Worm (Caenorhabditis elegans): ENCODE results near the gene str-114.
A peak's percentile ranks its signal among the peaks of the same experiment; 100 is the strongest.

The str-114 gene

DNA sequence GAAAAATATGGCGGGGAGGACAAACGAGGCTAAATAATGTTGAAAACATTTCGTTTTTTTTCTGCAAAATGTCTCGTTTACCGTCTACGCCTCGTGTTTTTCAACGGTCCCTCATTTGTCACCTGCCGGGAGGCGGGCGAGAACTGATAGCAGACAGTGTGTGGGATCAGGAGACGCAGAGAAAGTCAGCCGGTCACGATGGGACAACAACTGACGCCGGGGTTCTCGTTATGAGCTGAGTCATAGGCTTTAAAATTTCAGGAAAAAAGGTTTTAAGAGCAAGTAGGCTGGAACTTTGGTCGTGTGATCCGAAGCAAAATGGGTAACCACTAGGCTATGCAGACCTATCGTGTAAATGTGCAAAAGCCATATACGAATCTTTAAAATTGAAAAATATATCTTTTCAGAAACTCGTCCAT lies 36.2 kb downstream of the str-114 start, which contains the start of gene W08A12.2 (continued):
- TF ChIP-seq hlh-26 (GFP tag; conservative IDR thresholded peaks at IDR 0.05) (no peak), aptf-3 (GFP tag; IDR thresholded peaks at IDR 0.05) (peak; percentile 78; the same call in 1 of the 2 replicates), cebp-1 (GFP tag; IDR thresholded peaks at IDR 0.05) (no peak), cebp-1 (tag; optimal IDR thresholded peaks at IDR 0.05) (peak; percentile 48), T07F8.4 (tag; optimal IDR thresholded peaks at IDR 0.05) (peak; percentile 34), nhr-90 (tag; optimal IDR thresholded peaks at IDR 0.05) (peak; percentile 75), him-1 (tag; optimal IDR thresholded peaks at IDR 0.05) (peak; percentile 19), T26A5.8 (tag; optimal IDR thresholded peaks at IDR 0.05) (no peak), tbp1 (GFP tag; optimal IDR thresholded peaks at IDR 0.05) (peak; percentile 95), lin-26 (GFP tag; IDR thresholded peaks at IDR 0.05) (peak; percentile 95), mxl-1 (tag; optimal IDR thresholded peaks at IDR 0.05) (peak; percentile 43), rec-8 (tag; optimal IDR thresholded peaks at IDR 0.05) (peak; percentile 18 to 88), attf-5 (GFP tag; optimal IDR thresholded peaks at IDR 0.05) (peak; percentile 12), die-1 (tag; optimal IDR thresholded peaks at IDR 0.05) (peak; percentile 90), ztf-18 (tag; optimal IDR thresholded peaks at IDR 0.05) (peak; percentile 54), F52B5.7 (tag; optimal IDR thresholded peaks at IDR 0.05) (peak; percentile 29), pbrm-1 (GFP tag; IDR thresholded peaks at IDR 0.05) (0 out of 2 replicates have a peak, but pooled peaks have one; percentile 44), snpc-1.3 (tag; optimal IDR thresholded peaks at IDR 0.05; ENCODE audit: insufficient read depth) (peak; percentile 12), dox-1 (GFP tag; IDR thresholded peaks at IDR 0.05) (no peak), snpc-3.4 (tag; optimal IDR thresholded peaks at IDR 0.05) (peak; percentile 38), ztf-26 (tag; optimal IDR thresholded peaks at IDR 0.05) (no peak), zim-3 (tag; optimal IDR thresholded peaks at IDR 0.05) (peak; percentile 2), repo-1 (tag; optimal IDR thresholded peaks at IDR 0.05) (peak; percentile 58), snpc-4 (GFP tag; optimal IDR thresholded peaks at IDR 0.05) (peak; percentile 46), snpc-4 (tag; optimal IDR thresholded peaks at IDR 0.05) (peak in 1 of 4 experiments; percentile 39), K11D2.4 (GFP tag; IDR thresholded peaks at IDR 0.05) (peak; percentile 34; the same call in 1 of the 2 replicates)

DNA sequence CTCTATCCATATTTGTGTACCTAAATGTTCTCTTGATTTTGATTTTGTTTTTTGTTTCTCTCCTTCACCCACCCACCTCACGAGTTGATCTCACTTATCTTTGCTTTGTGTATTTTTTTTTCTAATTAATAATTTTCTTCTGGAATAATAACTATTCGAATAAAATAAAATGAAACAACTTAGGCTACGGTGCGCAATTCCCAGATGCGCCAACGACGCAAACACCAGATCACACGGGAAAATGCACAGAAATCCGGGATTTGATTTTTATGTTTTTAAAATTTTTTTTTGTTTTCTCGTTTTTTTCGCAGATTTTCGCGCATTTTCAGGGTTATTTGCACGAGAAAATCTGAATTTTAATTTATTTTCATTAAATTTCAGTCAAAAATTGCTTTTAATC lies 36.7 kb downstream of the str-114 start:
- TF ChIP-seq K12H6.12 (tag; optimal IDR thresholded peaks at IDR 0.05) = no peak
- TF ChIP-seq madf-6 (GFP tag; IDR thresholded peaks at IDR 0.05) = peak; percentile 5; the same call in 1 of the 2 replicates
- peak; percentile 66 for TF ChIP-seq lsl-1 (GFP tag; optimal IDR thresholded peaks at IDR 0.05)
- peak; percentile 54 for TF ChIP-seq B0261.1 (tag; optimal IDR thresholded peaks at IDR 0.05)
- no peak for TF ChIP-seq rpc-1 (optimal IDR thresholded peaks at IDR 0.05)
- TF ChIP-seq rpc-1 (tag; optimal IDR thresholded peaks at IDR 0.05) = no peak
- TF ChIP-seq efl-1 (GFP tag; optimal IDR thresholded peaks at IDR 0.05) = peak; percentile 1

DNA sequence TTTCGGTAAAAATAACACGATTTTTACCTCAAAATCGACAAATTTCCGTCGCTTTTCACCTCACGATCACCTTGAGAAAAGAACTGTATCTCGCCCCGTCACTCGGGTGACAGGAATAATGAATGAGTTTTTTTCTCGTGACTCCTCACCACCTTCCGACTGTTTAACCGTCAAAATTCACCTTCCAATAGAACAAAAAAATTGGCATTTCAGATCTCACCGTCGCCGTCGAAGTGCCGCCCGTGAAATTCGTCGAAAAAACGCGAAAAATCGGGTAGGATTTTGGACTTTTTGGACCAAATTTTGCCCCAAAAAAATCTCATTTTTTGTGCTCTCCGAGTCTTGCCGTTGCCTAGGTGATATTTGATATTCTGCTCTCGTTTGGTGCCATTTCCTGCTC lies 37.3 kb downstream of the str-114 start, which contains the start of gene unc-132:
Gene unc-132 (plus strand): TSS at position 208 of the 400 bp plus-strand sequence.
- TF ChIP-seq rcor-1 (GFP tag; IDR thresholded peaks at IDR 0.05) = no peak

- TF ChIP-seq zfh-2 (GFP tag; conservative IDR thresholded peaks at IDR 0.05) = peak; percentile 58
- TF ChIP-seq ama-1 (optimal IDR thresholded peaks at IDR 0.05) = no peak
- TF ChIP-seq ama-1 (GFP tag; optimal IDR thresholded peaks at IDR 0.05) = no peak
- peak; percentile 49; the same call in 1 of the 2 replicates for TF ChIP-seq hmg-1.2 (GFP tag; IDR thresholded peaks at IDR 0.05)
- TF ChIP-seq F57C9.4 (tag; optimal IDR thresholded peaks at IDR 0.05) = no peak
- no peak for TF ChIP-seq madf-3 (GFP tag; IDR thresholded peaks at IDR 0.05)
- TF ChIP-seq nfyb-1 (GFP tag; IDR thresholded peaks at IDR 0.05) = 0 out of 2 replicates have a peak, but pooled peaks have one; percentile 50
- no peak for TF ChIP-seq sptf-2 (GFP tag; optimal IDR thresholded peaks at IDR 0.05)
- no peak for TF ChIP-seq die-1 (tag; optimal IDR thresholded peaks at IDR 0.05)
Observed at ce11 chrV:3688733-3689132, 39.2 kb downstream of the str-114 start.

Data from whole organism, young adult.